Worm (Caenorhabditis elegans) whole organism, L2 larva: ENCODE results near the gene F28H6.4.

Experiments used
- C34F6.9 ChIP-seq: fragments of 150-350 bp; optimal IDR thresholded peaks from 2 replicates; lab custom pipeline; 2014; ENCODE audit warnings: missing biosample characterization, missing genetic modification characterization
- F13H6.1 ChIP-seq: sonication (generic microtip); optimal IDR thresholded peaks from 2 replicates; lab custom pipeline; 2016; ENCODE audit warnings: missing genetic modification characterization, missing compliant biosample characterization
- R02D3.7 ChIP-seq: fragments of 150-350 bp; optimal IDR thresholded peaks from 2 replicates; lab custom pipeline; 2014; ENCODE audit warnings: missing biosample characterization, missing genetic modification characterization
- Y55F3AM.14 ChIP-seq: fragments of 200-800 bp; sonication (Bioruptor generic); optimal IDR thresholded peaks from 2 replicates; lab custom pipeline; 2018; ENCODE audit warnings: mild to moderate bottlenecking, missing genetic modification characterization, missing compliant biosample characterization
- ZK546.5 ChIP-seq: sonication (generic microtip); optimal IDR thresholded peaks from 2 replicates; lab custom pipeline; 2017; ENCODE audit warnings: missing biosample characterization, missing genetic modification characterization
- alr-1 ChIP-seq: fragments of 150-350 bp; optimal IDR thresholded peaks from 2 replicates; lab custom pipeline; 2014; ENCODE audit warnings: missing biosample characterization, missing genetic modification characterization
- aly-2 ChIP-seq: fragments of 150-350 bp; optimal IDR thresholded peaks from 2 replicates; lab custom pipeline; 2014; ENCODE audit warnings: missing biosample characterization, missing genetic modification characterization
- ama-1 ChIP-seq: fragments of 150-350 bp; optimal IDR thresholded peaks from 2 replicates; lab custom pipeline; 2018; ENCODE audit warnings: inconsistent platforms
- blmp-1 ChIP-seq: sonication (generic microtip); optimal IDR thresholded peaks from 2 replicates; lab custom pipeline; 2017; ENCODE audit warnings: missing genetic modification characterization, mild to moderate bottlenecking, missing compliant biosample characterization, antibody characterized with exemption, moderate library complexity; ENCODE audit not compliant: insufficient read depth
- ceh-16 ChIP-seq: fragments of 150-350 bp; optimal IDR thresholded peaks from 2 replicates; lab custom pipeline; 2014; ENCODE audit warnings: missing biosample characterization, missing genetic modification characterization
- ceh-82 ChIP-seq: fragments of 150-350 bp; optimal IDR thresholded peaks from 2 replicates; lab custom pipeline; 2014; ENCODE audit warnings: missing biosample characterization, missing genetic modification characterization
- crh-2 ChIP-seq: sonication (generic microtip); optimal IDR thresholded peaks from 2 replicates; lab custom pipeline; 2017; ENCODE audit warnings: missing biosample characterization, missing genetic modification characterization
- dmd-4 ChIP-seq: sonication (generic microtip); optimal IDR thresholded peaks from 2 replicates; lab custom pipeline; 2017; ENCODE audit warnings: missing biosample characterization, missing genetic modification characterization
- egl-27 ChIP-seq: sonication (generic microtip); optimal IDR thresholded peaks from 3 replicates; lab custom pipeline; 2017; ENCODE audit warnings: missing biosample characterization, missing genetic modification reagents, missing genetic modification characterization
- elt-1 ChIP-seq: fragments of 150-350 bp; optimal IDR thresholded peaks from 2 replicates; lab custom pipeline; 2014; ENCODE audit warnings: missing biosample characterization, missing genetic modification characterization
- elt-3 ChIP-seq: sonication (generic microtip); optimal IDR thresholded peaks from 2 replicates; lab custom pipeline; 2017; ENCODE audit warnings: missing biosample characterization, missing genetic modification characterization
- fos-1 ChIP-seq: fragments of 150-350 bp; optimal IDR thresholded peaks from 2 replicates; lab custom pipeline; 2014; ENCODE audit warnings: missing biosample characterization, missing genetic modification characterization
- lin-11 ChIP-seq: fragments of 150-350 bp; sonication (generic microtip); optimal IDR thresholded peaks from 2 replicates; lab custom pipeline; 2014; ENCODE audit warnings: missing biosample characterization, missing genetic modification characterization, inconsistent platforms, mixed read lengths
- lin-13 ChIP-seq: fragments of 150-350 bp; optimal IDR thresholded peaks from 2 replicates; lab custom pipeline; 2014; ENCODE audit warnings: missing biosample characterization, missing genetic modification reagents, missing genetic modification characterization
- lin-39 ChIP-seq: fragments of 150-350 bp; optimal IDR thresholded peaks from 2 replicates; lab custom pipeline; 2014; ENCODE audit warnings: missing biosample characterization, missing genetic modification reagents, missing genetic modification characterization
- lsy-2 ChIP-seq, 2 experiments: fragments of 150-350 bp in 1 of 2; sonication (generic microtip) in 1 of 2; optimal IDR thresholded peaks; 2 replicates each; lab custom pipeline; 2014 to 2017; ENCODE audit warnings: missing biosample characterization in 2 of 2, missing genetic modification characterization in 2 of 2
- mab-5 ChIP-seq: fragments of 150-350 bp; optimal IDR thresholded peaks from 2 replicates; lab custom pipeline; 2014; ENCODE audit warnings: missing biosample characterization, missing genetic modification characterization
- mbf-1 ChIP-seq: sonication (generic microtip); optimal IDR thresholded peaks from 2 replicates; lab custom pipeline; 2017; ENCODE audit warnings: missing biosample characterization, missing genetic modification characterization
- mdl-1 ChIP-seq, 2 experiments: fragments of 150-350 bp in 1 of 2; sonication (generic microtip) in 1 of 2; optimal IDR thresholded peaks; 2 replicates each; lab custom pipeline; 2017; ENCODE audit warnings: missing biosample characterization in 2 of 2, missing genetic modification characterization in 2 of 2
- nhr-10 ChIP-seq: sonication (generic microtip); optimal IDR thresholded peaks from 2 replicates; lab custom pipeline; 2017; ENCODE audit warnings: missing biosample characterization, missing genetic modification characterization
- nhr-11 ChIP-seq: fragments of 150-350 bp; optimal IDR thresholded peaks from 2 replicates; lab custom pipeline; 2014; ENCODE audit warnings: missing biosample characterization, missing genetic modification characterization
- nhr-12 ChIP-seq: fragments of 150-350 bp; optimal IDR thresholded peaks from 2 replicates; lab custom pipeline; 2014; ENCODE audit warnings: missing biosample characterization, missing genetic modification characterization
- nhr-129 ChIP-seq: fragments of 150-350 bp; optimal IDR thresholded peaks from 2 replicates; lab custom pipeline; 2014; ENCODE audit warnings: missing biosample characterization, missing genetic modification characterization
- nhr-21 ChIP-seq: fragments of 150-350 bp; optimal IDR thresholded peaks from 2 replicates; lab custom pipeline; 2014; ENCODE audit warnings: missing biosample characterization, missing genetic modification characterization
- nhr-23 ChIP-seq: fragments of 150-350 bp; optimal IDR thresholded peaks from 2 replicates; lab custom pipeline; 2014; ENCODE audit warnings: missing biosample characterization, missing genetic modification reagents, missing genetic modification characterization
- nhr-237 ChIP-seq: fragments of 150-350 bp; optimal IDR thresholded peaks from 2 replicates; lab custom pipeline; 2014; ENCODE audit warnings: missing biosample characterization, missing genetic modification characterization
- nhr-25 ChIP-seq: fragments of 150-350 bp; sonication (generic microtip); optimal IDR thresholded peaks from 3 replicates; lab custom pipeline; 2014; ENCODE audit warnings: missing biosample characterization, missing genetic modification characterization
- nhr-6 ChIP-seq: fragments of 150-350 bp; optimal IDR thresholded peaks from 2 replicates; lab custom pipeline; 2014; ENCODE audit warnings: missing biosample characterization, missing genetic modification characterization
- nhr-77 ChIP-seq: fragments of 150-350 bp; optimal IDR thresholded peaks from 2 replicates; lab custom pipeline; 2014; ENCODE audit warnings: missing biosample characterization, missing genetic modification characterization
- peb-1 ChIP-seq: fragments of 150-350 bp; optimal IDR thresholded peaks from 2 replicates; lab custom pipeline; 2014; ENCODE audit warnings: missing biosample characterization, missing genetic modification characterization
- sem-4 ChIP-seq: fragments of 150-350 bp; optimal IDR thresholded peaks from 2 replicates; lab custom pipeline; 2014; ENCODE audit warnings: missing biosample characterization, missing genetic modification reagents, missing genetic modification characterization
- skn-1 ChIP-seq: sonication (generic microtip); optimal IDR thresholded peaks from 2 replicates; lab custom pipeline; 2017; ENCODE audit warnings: missing biosample characterization, missing genetic modification characterization
- sma-3 ChIP-seq: sonication (generic microtip); optimal IDR thresholded peaks from 2 replicates; lab custom pipeline; 2016; ENCODE audit warnings: missing genetic modification reagents, missing genetic modification characterization, missing compliant biosample characterization
- sma-9 ChIP-seq, 2 experiments: fragments of 150-350 bp in 1 of 2; sonication (generic microtip) in 1 of 2; optimal IDR thresholded peaks; 2 replicates each; lab custom pipeline; 2014 to 2016; ENCODE audit warnings: missing genetic modification characterization in 2 of 2, mild to moderate bottlenecking in 1 of 2, missing biosample characterization in 1 of 2, missing compliant biosample characterization in 1 of 2, missing genetic modification reagents in 1 of 2, moderate library complexity in 1 of 2
- snpc-4 ChIP-seq: fragments of 150-350 bp; optimal IDR thresholded peaks from 2 replicates; lab custom pipeline; 2014; ENCODE audit warnings: missing biosample characterization, missing genetic modification characterization
- unc-39 ChIP-seq: fragments of 150-350 bp; optimal IDR thresholded peaks from 2 replicates; lab custom pipeline; 2014; ENCODE audit warnings: missing biosample characterization, missing genetic modification characterization
- unc-62 ChIP-seq: fragments of 150-350 bp; optimal IDR thresholded peaks from 2 replicates; lab custom pipeline; 2014; ENCODE audit warnings: missing biosample characterization, missing genetic modification reagents, missing genetic modification characterization
- zag-1 ChIP-seq: fragments of 150-350 bp; optimal IDR thresholded peaks from 2 replicates; lab custom pipeline; 2014; ENCODE audit warnings: missing biosample characterization, missing genetic modification characterization
- ztf-1 ChIP-seq: fragments of 200-800 bp; sonication (Bioruptor generic); conservative IDR thresholded peaks from 2 replicates; pipeline ENCODE4 v1.3.6; 2022; ENCODE audit warnings: missing genetic modification characterization, missing compliant biosample characterization
- ztf-11 ChIP-seq: sonication (generic microtip); optimal IDR thresholded peaks from 2 replicates; lab custom pipeline; 2017; ENCODE audit warnings: missing biosample characterization, missing genetic modification characterization
- ztf-4 ChIP-seq: fragments of 150-350 bp; optimal IDR thresholded peaks from 2 replicates; lab custom pipeline; 2014; ENCODE audit warnings: missing biosample characterization, missing genetic modification characterization

Gene F28H6.4

DNA sequence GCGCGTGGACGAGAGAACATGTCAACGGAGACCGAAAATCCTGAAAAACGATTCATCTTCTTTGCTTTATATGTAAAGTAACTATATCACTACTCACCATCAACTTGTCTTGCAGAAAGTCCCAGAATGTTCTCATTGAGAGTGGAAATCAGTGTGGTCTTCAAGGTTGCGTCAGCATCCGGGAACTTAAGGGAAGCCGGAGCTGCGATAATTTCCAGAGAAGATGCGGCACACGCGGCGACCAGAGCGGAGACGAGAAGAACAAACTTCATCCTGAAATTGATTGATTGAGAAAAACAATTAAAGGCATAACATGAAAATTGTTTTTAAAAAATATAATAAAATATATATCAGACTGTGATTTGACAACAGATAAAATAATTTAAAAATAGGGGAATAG is 36.6 kb downstream of the F28H6.4 start, which contains the start of gene vha-20:
Gene vha-20, minus strand, starts transcription at position 273 of the 400 bp plus-strand sequence.
- TF ChIP-seq mdl-1 (tag; optimal IDR thresholded peaks at IDR 0.05; lab: Kevin White, UChicago) (no peak), F13H6.1 (tag; lab: Kevin White, UChicago) (no peak), ceh-16 (tag; lab: Kevin White, UChicago) (no peak), mbf-1 (no peak), ama-1 (lab: Kevin White, UChicago) (peak; percentile 51), blmp-1 (tag; lab: Kevin White, UChicago) (no peak), ZK546.5 (no peak)
- TF ChIP-seq, all 48 proteins: peak for 1

- TF ChIP-seq ceh-82 (tag; lab: Kevin White, UChicago) = no peak
- TF ChIP-seq F13H6.1 (tag; lab: Kevin White, UChicago) = no peak
- no peak for TF ChIP-seq egl-27 (tag; lab: Kevin White, UChicago)
- no peak for TF ChIP-seq ceh-16 (tag; lab: Kevin White, UChicago)
- no peak for TF ChIP-seq Y55F3AM.14 (GFP tag; lab: Kevin White, UChicago)
- TF ChIP-seq elt-1 = no peak
- no peak for TF ChIP-seq alr-1 (tag; lab: Kevin White, UChicago)
- TF ChIP-seq dmd-4 (tag; lab: Kevin White, UChicago) = no peak
- no peak for TF ChIP-seq R02D3.7 (tag; lab: Kevin White, UChicago)
- no peak for TF ChIP-seq sma-3 (GFP tag; lab: Kevin White, UChicago)
- no peak for TF ChIP-seq zag-1 (tag; lab: Kevin White, UChicago)
- no peak for TF ChIP-seq mdl-1 (tag; optimal IDR thresholded peaks at IDR 0.05; lab: Kevin White, UChicago)
- TF ChIP-seq lin-13 (GFP tag; lab: Kevin White, UChicago) = no peak
- TF ChIP-seq, all 48 proteins: peak for 0
Measured at ce11 chrX:14165156-14165555, 37.5 kb downstream of the F28H6.4 start.

DNA sequence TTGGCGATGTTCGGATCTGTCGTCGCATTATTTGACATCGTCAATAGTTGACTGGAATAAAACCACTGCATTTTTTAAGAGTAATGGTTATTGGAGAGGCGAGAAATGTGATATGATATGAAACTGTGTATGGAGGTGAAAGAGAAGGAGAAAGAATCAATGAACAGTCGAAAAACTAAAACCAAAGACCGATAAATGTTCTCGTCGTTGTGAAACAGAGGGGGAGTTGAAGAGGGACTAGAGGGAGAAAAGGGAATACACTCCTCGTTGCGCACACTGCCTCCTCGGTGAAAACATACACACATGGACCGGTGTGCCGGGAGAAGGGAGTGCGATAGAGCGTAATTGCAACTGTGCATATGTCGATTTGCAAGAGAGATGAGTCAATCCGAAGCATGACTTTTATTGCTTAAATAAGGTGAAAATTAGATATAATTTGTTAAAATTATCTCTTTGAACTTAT is 41.9 kb downstream of the F28H6.4 start, which contains the start of gene sym-4:
Gene sym-4, minus strand, starts transcription at position 51 of the 463 bp plus-strand sequence.
- TF ChIP-seq peb-1 (tag; lab: Kevin White, UChicago) (peak; percentile 12), unc-39 (tag; lab: Kevin White, UChicago) (no peak), nhr-25 (tag; lab: Kevin White, UChicago) (peak; percentile 91), mdl-1 (tag; optimal IDR thresholded peaks at IDR 0.05; lab: Kevin White, UChicago) (peak; percentile 55 to 88), nhr-23 (tag; lab: Kevin White, UChicago) (no peak), ceh-82 (tag; lab: Kevin White, UChicago) (peak; percentile 32), egl-27 (tag; lab: Kevin White, UChicago) (peak; percentile 83), alr-1 (tag; lab: Kevin White, UChicago) (no peak), lin-39 (no peak), lin-13 (GFP tag; lab: Kevin White, UChicago) (peak; percentile 92), nhr-12 (no peak), blmp-1 (tag; lab: Kevin White, UChicago) (peak; percentile 80), nhr-237 (peak; percentile 34), R02D3.7 (tag; lab: Kevin White, UChicago) (no peak), zag-1 (tag; lab: Kevin White, UChicago) (peak; percentile 92), nhr-10 (tag; lab: Kevin White, UChicago) (peak; percentile 22), mab-5 (tag; lab: Kevin White, UChicago) (peak; percentile 81), ztf-4 (peak; percentile 84), ztf-1 (no peak), ceh-16 (tag; lab: Kevin White, UChicago) (no peak), nhr-11 (peak; percentile 51), unc-62 (GFP tag; lab: Kevin White, UChicago) (no peak), lin-11 (peak; percentile 74), fos-1 (tag; lab: Kevin White, UChicago) (peak; percentile 99), dmd-4 (tag; lab: Kevin White, UChicago) (no peak), C34F6.9 (peak; percentile 98), crh-2 (peak; percentile 96), mbf-1 (no peak), skn-1 (peak; percentile 8), sma-3 (GFP tag; lab: Kevin White, UChicago) (peak; percentile 96), nhr-129 (tag; lab: Kevin White, UChicago) (peak; percentile 97), nhr-6 (tag; lab: Kevin White, UChicago) (peak; percentile 76), elt-3 (no peak), nhr-21 (tag; lab: Kevin White, UChicago) (peak; percentile 94), ama-1 (lab: Kevin White, UChicago) (peak; percentile 30), F13H6.1 (tag; lab: Kevin White, UChicago) (peak; percentile 90), lsy-2 (tag; optimal IDR thresholded peaks at IDR 0.05; lab: Kevin White, UChicago) (peak; percentile 35 to 90), sem-4 (tag; lab: Kevin White, UChicago) (peak; percentile 87), Y55F3AM.14 (GFP tag; lab: Kevin White, UChicago) (peak; percentile 5), ZK546.5 (no peak), ztf-11 (tag; lab: Kevin White, UChicago) (no peak), aly-2 (tag; lab: Kevin White, UChicago) (no peak), sma-9 (GFP tag; optimal IDR thresholded peaks at IDR 0.05; lab: Kevin White, UChicago) (peak; percentile 93), sma-9 (tag; optimal IDR thresholded peaks at IDR 0.05; lab: Kevin White, UChicago) (no peak), nhr-77 (peak; percentile 34), elt-1 (no peak), snpc-4 (tag; lab: Kevin White, UChicago) (peak; percentile 78)
